Worm (Caenorhabditis elegans) whole organism, mixed stage, embryonic: Measurements from ENCODE around the gene ifa-3.

Experiments
- elt-3 ChIP-seq: fragments of 150-350 bp; optimal IDR thresholded peaks from 2 replicates; lab custom pipeline; 2014; ENCODE audit warnings: missing biosample characterization, missing genetic modification characterization
- nhr-12 ChIP-seq: fragments of 150-350 bp; optimal IDR thresholded peaks from 2 replicates; lab custom pipeline; 2014; ENCODE audit warnings: missing biosample characterization, missing genetic modification characterization
- pha-4 ChIP-seq: fragments of 150-350 bp; optimal IDR thresholded peaks from 2 replicates; lab custom pipeline; 2018; ENCODE audit warnings: missing biosample characterization, missing genetic modification reagents, missing genetic modification characterization

ce11 chrX:16244764-16245244 is 25.1 kb downstream of the ifa-3 start, which contains the start of gene W10G6.1:
- TF ChIP-seq elt-3 (tag; lab: Kevin White, UChicago): no peak
- no peak for TF ChIP-seq pha-4
- no peak for TF ChIP-seq nhr-12
